Worm (Caenorhabditis elegans): Measurements from ENCODE around the gene aldo-2.
A peak's percentile ranks its signal among the peaks of the same experiment; 100 is the strongest.

DNA sequence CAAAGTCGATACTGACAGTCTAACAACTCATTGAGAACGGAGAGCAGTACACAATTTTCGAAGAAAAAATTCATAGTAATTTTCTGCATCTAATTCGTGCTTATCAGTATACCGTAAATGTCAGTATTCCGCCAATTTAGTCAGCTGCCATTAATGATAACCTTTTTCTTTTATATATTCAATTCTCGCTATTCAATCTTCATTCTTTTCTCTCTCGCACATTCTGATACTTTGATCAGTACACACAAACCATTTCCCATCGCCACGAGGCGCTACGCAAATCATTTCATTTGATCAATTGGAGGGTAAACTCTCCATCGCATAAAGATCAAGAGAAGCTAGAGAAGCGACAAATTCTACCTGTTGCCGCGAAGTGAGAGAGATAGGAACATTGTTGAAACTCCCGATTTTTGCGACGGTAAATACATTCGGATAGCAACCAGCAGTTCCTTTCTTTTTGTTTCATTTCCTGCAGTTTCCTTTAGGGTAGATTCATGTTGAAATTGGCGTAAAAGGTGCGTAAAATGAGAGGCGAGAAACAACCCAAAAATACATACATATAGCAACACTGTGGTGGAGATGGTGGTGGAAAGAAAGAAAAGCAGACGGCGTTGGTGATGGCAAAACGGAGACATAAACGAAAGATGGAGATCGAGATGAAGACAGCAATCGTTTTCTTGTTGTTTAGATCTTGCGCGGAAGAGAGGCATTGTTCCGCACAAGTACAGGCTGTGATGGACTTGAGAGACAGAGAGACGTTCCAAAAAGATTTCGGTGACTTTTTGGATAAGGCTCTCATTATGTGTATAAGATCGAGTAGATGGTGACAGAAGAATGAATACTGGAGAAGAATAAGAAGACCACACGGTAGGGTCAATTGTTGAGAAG is 38.0 kb downstream of the aldo-2 start:
- TF ChIP-seq nhr-237 (tag; optimal IDR thresholded peaks at IDR 0.05) (no peak), snpc-4 (tag; optimal IDR thresholded peaks at IDR 0.05) (no peak), unc-62 (GFP tag; optimal IDR thresholded peaks at IDR 0.05) (no peak), daf-12 (tag; optimal IDR thresholded peaks at IDR 0.05) (no peak), zag-1 (tag; optimal IDR thresholded peaks at IDR 0.05) (no peak), ceh-82 (tag; optimal IDR thresholded peaks at IDR 0.05) (no peak), pha-4 (tag; optimal IDR thresholded peaks at IDR 0.05) (peak; percentile 75), nhr-23 (tag; optimal IDR thresholded peaks at IDR 0.05) (peak; percentile 46), nhr-11 (tag; optimal IDR thresholded peaks at IDR 0.05) (no peak), ama-1 (optimal IDR thresholded peaks at IDR 0.05) (peak; percentile 73), lin-15B (tag; optimal IDR thresholded peaks at IDR 0.05) (no peak), lin-39 (tag; optimal IDR thresholded peaks at IDR 0.05) (no peak), aly-2 (tag; optimal IDR thresholded peaks at IDR 0.05) (no peak)

Measured in whole organism, L3 larva.